Fruit fly (Drosophila melanogaster) whole organism, embryonic: ENCODE results near the gene Prosalpha3T.

ENCODE experiments used
- CG11398 ChIP-seq: fragments of 200-800 bp; sonication (Bioruptor generic); optimal IDR thresholded peaks from 2 replicates; lab custom pipeline; 2016; ENCODE audit warnings: missing biosample characterization, missing genetic modification characterization
- CG12942 ChIP-seq: fragments of 200-800 bp; sonication (Bioruptor generic); optimal IDR thresholded peaks from 3 replicates; lab custom pipeline; 2016; ENCODE audit warnings: missing biosample characterization, missing genetic modification characterization
- CG13424 ChIP-seq: fragments of 200-800 bp; sonication (Bioruptor generic); optimal IDR thresholded peaks from 2 replicates; lab custom pipeline; 2019; ENCODE audit warnings: missing biosample characterization, mild to moderate bottlenecking, missing genetic modification characterization, moderate library complexity
- CG15601 ChIP-seq: fragments of 200-800 bp; sonication (Bioruptor generic); optimal IDR thresholded peaks from 3 replicates; lab custom pipeline; 2019; ENCODE audit warnings: missing biosample characterization, mild to moderate bottlenecking, missing genetic modification characterization, moderate library complexity
- CG16813 ChIP-seq: fragments of 200-800 bp; sonication (Bioruptor generic); IDR thresholded peaks from 3 replicates; pipeline ENCODE4 v1.3.6; 2022; ENCODE audit warnings: missing biosample characterization, missing genetic modification characterization; ENCODE audit not compliant: partially characterized antibody
- CG18262 ChIP-seq: fragments of 200-800 bp; optimal IDR thresholded peaks from 3 replicates; lab custom pipeline; 2019; ENCODE audit warnings: missing biosample characterization, mild to moderate bottlenecking, missing genetic modification characterization, moderate library complexity
- CG18619 ChIP-seq: fragments of 200-800 bp; sonication (Bioruptor generic); optimal IDR thresholded peaks from 3 replicates; lab custom pipeline; 2017; ENCODE audit warnings: missing biosample characterization, mild to moderate bottlenecking, missing genetic modification characterization
- CG2202 ChIP-seq: fragments of 200-800 bp; sonication (Bioruptor generic); optimal IDR thresholded peaks from 2 replicates; lab custom pipeline; 2018; ENCODE audit warnings: missing biosample characterization, mild to moderate bottlenecking, missing genetic modification characterization
- CG3065 ChIP-seq: fragments of 200-800 bp; sonication (Bioruptor generic); optimal IDR thresholded peaks from 2 replicates; lab custom pipeline; 2016; ENCODE audit warnings: missing biosample characterization, missing genetic modification characterization
- CG34422 ChIP-seq: fragments of 200-800 bp; sonication (Bioruptor generic); IDR thresholded peaks from 3 replicates; pipeline ENCODE4 v1.3.6; 2022; ENCODE audit warnings: missing biosample characterization, missing genetic modification characterization
- CG4707 ChIP-seq: fragments of 200-800 bp; sonication (Bioruptor generic); optimal IDR thresholded peaks from 2 replicates; lab custom pipeline; 2018; ENCODE audit warnings: missing biosample characterization, mild to moderate bottlenecking, missing genetic modification characterization, moderate library complexity
- CG4730 ChIP-seq: fragments of 200-800 bp; sonication (Bioruptor generic); IDR thresholded peaks from 2 replicates; pipeline ENCODE4 v1.3.6; 2022; ENCODE audit warnings: missing biosample characterization, missing genetic modification characterization
- CG6654 ChIP-seq: fragments of 200-800 bp; sonication (Bioruptor generic); optimal IDR thresholded peaks from 2 replicates; lab custom pipeline; 2017; ENCODE audit warnings: missing biosample characterization, mild to moderate bottlenecking, missing genetic modification characterization
- CG6689 ChIP-seq: fragments of 200-800 bp; sonication (Bioruptor generic); IDR thresholded peaks from 2 replicates; pipeline ENCODE4 v1.3.6; 2022; ENCODE audit warnings: missing biosample characterization, missing genetic modification characterization
- CG7786 ChIP-seq: fragments of 200-800 bp; sonication (Bioruptor generic); optimal IDR thresholded peaks from 2 replicates; lab custom pipeline; 2016; ENCODE audit warnings: missing biosample characterization, missing genetic modification characterization
- CG8765 ChIP-seq: fragments of 200-800 bp; sonication (Bioruptor generic); IDR thresholded peaks from 2 replicates; pipeline ENCODE4 v1.3.6; 2022; ENCODE audit warnings: missing biosample characterization, missing genetic modification characterization
- CG9817 ChIP-seq: fragments of 200-800 bp; sonication (Bioruptor generic); optimal IDR thresholded peaks from 2 replicates; lab custom pipeline; 2018; ENCODE audit warnings: missing biosample characterization, mild to moderate bottlenecking, missing genetic modification characterization, moderate library complexity
- D ChIP-seq, 2 experiments: fragments of 200-800 bp in 1 of 2; fragments of >200 bp in 1 of 2; sonication (Bioruptor generic) in 1 of 2; optimal IDR thresholded peaks; 2 replicates in 1 of 2; 3 replicates in 1 of 2; lab custom pipeline; 2017; ENCODE audit warnings: mild to moderate bottlenecking in 1 of 2, missing biosample characterization in 1 of 2, missing genetic modification characterization in 1 of 2, missing genetic modification reagents in 1 of 2
- Deaf1 ChIP-seq: fragments of 200-800 bp; optimal IDR thresholded peaks from 3 replicates; lab custom pipeline; 2019; ENCODE audit warnings: missing biosample characterization, mild to moderate bottlenecking, missing genetic modification characterization, moderate library complexity
- Dll ChIP-seq: fragments of 200-800 bp; sonication (Bioruptor generic); IDR thresholded peaks from 4 replicates; pipeline ENCODE4 v1.3.6; 2022; ENCODE audit warnings: missing biosample characterization, missing genetic modification characterization; ENCODE audit not compliant: partially characterized antibody
- Doc2 ChIP-seq: fragments of 200-800 bp; sonication (Bioruptor generic); IDR thresholded peaks from 2 replicates; pipeline ENCODE4 v1.3.6; 2022; ENCODE audit warnings: missing biosample characterization, missing genetic modification characterization
- HLH4C ChIP-seq: fragments of 200-800 bp; sonication (Bioruptor generic); IDR thresholded peaks from 3 replicates; pipeline ENCODE4 v1.3.6; 2022; ENCODE audit warnings: missing biosample characterization, missing genetic modification characterization; ENCODE audit not compliant: partially characterized antibody
- HLHmδ ChIP-seq: fragments of 200-800 bp; sonication (Bioruptor generic); optimal IDR thresholded peaks from 2 replicates; lab custom pipeline; 2018; ENCODE audit warnings: missing biosample characterization, mild to moderate bottlenecking, missing genetic modification characterization, moderate library complexity
- Hmx ChIP-seq: fragments of 200-800 bp; sonication (Bioruptor generic); optimal IDR thresholded peaks from 2 replicates; lab custom pipeline; 2016; ENCODE audit warnings: missing biosample characterization, missing genetic modification characterization
- Hr3 ChIP-seq: fragments of 200-800 bp; sonication (Bioruptor generic); optimal IDR thresholded peaks from 3 replicates; lab custom pipeline; 2016; ENCODE audit warnings: missing biosample characterization, missing genetic modification characterization
- Meics ChIP-seq: fragments of 200-800 bp; sonication (Bioruptor generic); optimal IDR thresholded peaks from 2 replicates; lab custom pipeline; 2017; ENCODE audit warnings: missing biosample characterization, mild to moderate bottlenecking, missing genetic modification characterization
- Optix ChIP-seq: fragments of 200-800 bp; sonication (Bioruptor generic); IDR thresholded peaks from 3 replicates; pipeline ENCODE4 v1.3.6; 2022; ENCODE audit warnings: missing biosample characterization, missing genetic modification characterization
- Ptx1 ChIP-seq: fragments of 200-800 bp; sonication (Bioruptor generic); IDR thresholded peaks from 2 replicates; pipeline ENCODE4 v1.3.6; 2022; ENCODE audit warnings: missing biosample characterization, missing genetic modification characterization
- ac ChIP-seq: fragments of 200-800 bp; sonication (Bioruptor generic); optimal IDR thresholded peaks from 3 replicates; lab custom pipeline; 2017; ENCODE audit warnings: missing biosample characterization, mild to moderate bottlenecking, missing genetic modification characterization
- bcd ChIP-seq: fragments of 200-800 bp; sonication (Bioruptor generic); optimal IDR thresholded peaks from 2 replicates; lab custom pipeline; 2017; ENCODE audit warnings: missing biosample characterization, mild to moderate bottlenecking, missing genetic modification characterization
- ci ChIP-seq: fragments of 200-800 bp; sonication (Bioruptor generic); IDR thresholded peaks from 3 replicates; pipeline ENCODE4 v1.3.6; 2022; ENCODE audit warnings: missing biosample characterization, missing genetic modification characterization
- crp ChIP-seq, 2 experiments: fragments of 200-800 bp; sonication (Bioruptor generic); optimal IDR thresholded peaks; 2 replicates in 1 of 2; 3 replicates in 1 of 2; lab custom pipeline; 2017; ENCODE audit warnings: missing biosample characterization in 2 of 2, missing genetic modification characterization in 2 of 2, mild to moderate bottlenecking in 1 of 2, moderate library complexity in 1 of 2
- cwo ChIP-seq: fragments of 200-800 bp; sonication (Bioruptor generic); optimal IDR thresholded peaks from 3 replicates; lab custom pipeline; 2017; ENCODE audit warnings: missing biosample characterization, missing genetic modification characterization, mild to moderate bottlenecking, moderate library complexity, missing genetic modification reagents
- dpn ChIP-seq, 2 experiments: fragments of 200-800 bp; sonication (Bioruptor generic); optimal IDR thresholded peaks; 3 replicates each; lab custom pipeline; 2016; ENCODE audit warnings: missing biosample characterization in 2 of 2, missing genetic modification characterization in 2 of 2
- her ChIP-seq: fragments of 200-800 bp; sonication (Bioruptor generic); optimal IDR thresholded peaks from 2 replicates; lab custom pipeline; 2016; ENCODE audit warnings: missing biosample characterization, missing genetic modification characterization
- klu ChIP-seq: fragments of 200-800 bp; sonication (Bioruptor generic); IDR thresholded peaks from 2 replicates; pipeline ENCODE4 v1.3.6; 2022; ENCODE audit warnings: missing biosample characterization, missing genetic modification characterization
- maf-S ChIP-seq: fragments of 200-800 bp; sonication (Bioruptor generic); optimal IDR thresholded peaks from 2 replicates; lab custom pipeline; 2016; ENCODE audit warnings: missing biosample characterization, missing genetic modification characterization
- otp ChIP-seq: fragments of 200-800 bp; sonication (Bioruptor generic); IDR thresholded peaks from 3 replicates; pipeline ENCODE4, ENCODE4 v1.3.6; 2022; ENCODE audit warnings: missing biosample characterization, missing genetic modification characterization
- peb ChIP-seq: fragments of 200-800 bp; sonication (Bioruptor generic); IDR thresholded peaks from 2 replicates; pipeline ENCODE4 v1.3.6; 2022; ENCODE audit warnings: missing biosample characterization, missing genetic modification characterization
- repo ChIP-seq: fragments of 200-800 bp; sonication (Bioruptor generic); optimal IDR thresholded peaks from 2 replicates; lab custom pipeline; 2016; ENCODE audit warnings: missing biosample characterization, missing genetic modification characterization
- sim ChIP-seq: fragments of 200-800 bp; sonication (Bioruptor generic); IDR thresholded peaks from 2 replicates; pipeline ENCODE4 v1.3.6; 2022; ENCODE audit warnings: missing biosample characterization, missing genetic modification characterization
- sima ChIP-seq: fragments of 200-800 bp; sonication (Bioruptor generic); optimal IDR thresholded peaks from 2 replicates; lab custom pipeline; 2016; ENCODE audit warnings: missing biosample characterization, missing genetic modification characterization
- sisA ChIP-seq: fragments of 200-800 bp; sonication (Bioruptor generic); IDR thresholded peaks from 2 replicates; pipeline ENCODE4 v1.3.6; 2022; ENCODE audit warnings: missing biosample characterization, missing genetic modification characterization
- so ChIP-seq: fragments of 200-800 bp; sonication (Bioruptor generic); IDR thresholded peaks from 3 replicates; pipeline ENCODE4 v1.3.6; 2022; ENCODE audit warnings: missing biosample characterization, missing genetic modification characterization
- sqz ChIP-seq: fragments of 200-800 bp; sonication (Bioruptor generic); optimal IDR thresholded peaks from 3 replicates; lab custom pipeline; 2018; ENCODE audit warnings: missing biosample characterization, mild to moderate bottlenecking, missing genetic modification characterization
- sr ChIP-seq: fragments of 200-800 bp; sonication (Bioruptor generic); IDR thresholded peaks from 3 replicates; pipeline ENCODE4 v1.3.6; 2022; ENCODE audit warnings: missing biosample characterization, missing genetic modification characterization
- tin ChIP-seq: fragments of 200-800 bp; sonication (Bioruptor generic); optimal IDR thresholded peaks from 3 replicates; lab custom pipeline; 2016; ENCODE audit warnings: missing biosample characterization, missing genetic modification characterization
- twi ChIP-seq: fragments of 200-800 bp; optimal IDR thresholded peaks from 2 replicates; lab custom pipeline; 2019; ENCODE audit warnings: missing biosample characterization, mild to moderate bottlenecking, missing genetic modification characterization, moderate library complexity
- tx ChIP-seq: fragments of 200-800 bp; sonication (Bioruptor generic); optimal IDR thresholded peaks from 2 replicates; lab custom pipeline; 2016; ENCODE audit warnings: missing biosample characterization, missing genetic modification characterization
- unpg ChIP-seq: fragments of 200-800 bp; sonication (Bioruptor generic); optimal IDR thresholded peaks from 3 replicates; lab custom pipeline; 2018; ENCODE audit warnings: missing biosample characterization, mild to moderate bottlenecking, missing genetic modification characterization, moderate library complexity
- wor ChIP-seq: fragments of 200-800 bp; sonication (Bioruptor generic); IDR thresholded peaks from 2 replicates; pipeline ENCODE4 v1.3.6; 2022; ENCODE audit warnings: missing biosample characterization, missing genetic modification characterization

Prosalpha3T gene

DNA sequence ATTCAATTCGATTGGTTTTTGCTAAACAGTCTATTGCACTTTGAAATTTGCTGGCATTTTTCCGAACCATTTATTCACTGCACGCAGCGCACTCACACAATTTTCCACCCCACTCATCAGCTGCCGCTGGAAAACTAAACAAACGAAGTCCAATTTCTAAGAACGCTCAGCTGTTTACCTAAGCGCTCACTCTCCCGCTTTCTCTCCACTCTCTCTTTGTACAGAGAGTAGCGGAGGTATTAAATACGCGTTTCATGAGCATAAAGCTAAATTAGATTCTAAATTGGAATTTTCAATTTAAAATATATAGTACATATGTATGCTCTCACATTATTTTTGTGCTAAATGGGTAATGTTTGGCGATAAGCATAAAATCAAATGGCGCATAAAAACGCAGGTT lies 45.8 kb upstream of the Prosalpha3T start, which contains the start of gene stops (continued):
- TF ChIP-seq sr (no peak), Ptx1 (GFP tag; lab: Robert Waterston, UW) (no peak), peb (GFP tag; lab: Robert Waterston, UW) (no peak), Doc2 (GFP tag; lab: Robert Waterston, UW) (no peak), otp (GFP tag; lab: Robert Waterston, UW) (no peak), Hr3 (GFP tag; lab: Kevin White, UChicago) (no peak), HLHmδ (GFP tag; lab: Kevin White, UChicago) (peak; percentile 43), CG4730 (no peak), crp (GFP tag; optimal IDR thresholded peaks at IDR 0.05; lab: Kevin White, UChicago) (peak in 1 of 2 experiments; percentile 61), sima (GFP tag; lab: Kevin White, UChicago) (no peak), CG11398 (GFP tag; lab: Kevin White, UChicago) (no peak), CG8765 (GFP tag; lab: Robert Waterston, UW) (no peak), Meics (GFP tag; lab: Kevin White, UChicago) (peak; percentile 65), CG16813 (GFP tag; lab: Robert Waterston, UW) (no peak), wor (GFP tag; lab: Robert Waterston, UW) (no peak), sim (GFP tag; lab: Robert Waterston, UW) (no peak), CG34422 (0 out of 3 replicates have a peak, but pooled peaks have one; percentile 17), klu (GFP tag; lab: Robert Waterston, UW) (no peak), sqz (peak; percentile 50), CG2202 (tag; lab: Kevin White, UChicago) (peak; percentile 57), CG15601 (tag; lab: Kevin White, UChicago) (no peak), unpg (GFP tag; lab: Kevin White, UChicago) (peak; percentile 34), Optix (GFP tag; lab: Robert Waterston, UW) (0 out of 3 replicates have a peak, but pooled peaks have one; percentile 12), CG13424 (no peak), CG18619 (GFP tag; lab: Kevin White, UChicago) (peak; percentile 11), ac (GFP tag; lab: Kevin White, UChicago) (no peak), cwo (GFP tag; lab: Kevin White, UChicago) (no peak), CG12942 (GFP tag; lab: Kevin White, UChicago) (peak; percentile 42), HLH4C (GFP tag; lab: Robert Waterston, UW) (no peak), so (GFP tag; lab: Robert Waterston, UW) (no peak), Dll (GFP tag; lab: Robert Waterston, UW) (0 out of 4 replicates have a peak, but pooled peaks have one; percentile 25), maf-S (GFP tag; lab: Kevin White, UChicago) (peak; percentile 34), CG6689 (GFP tag; lab: Robert Waterston, UW) (0 out of 2 replicates have a peak, but pooled peaks have one; percentile 26), tin (peak; percentile 4), dpn (GFP tag; optimal IDR thresholded peaks at IDR 0.05; lab: Kevin White, UChicago) (peak in 1 of 2 experiments; percentile 34), CG18262 (tag; lab: Kevin White, UChicago) (no peak), her (GFP tag; lab: Kevin White, UChicago) (no peak), repo (GFP tag; lab: Kevin White, UChicago) (no peak), D (optimal IDR thresholded peaks at IDR 0.05; lab: Kevin White, UChicago) (no peak), D (GFP tag; optimal IDR thresholded peaks at IDR 0.05; lab: Kevin White, UChicago) (peak; percentile 19), tx (GFP tag; lab: Kevin White, UChicago) (no peak), CG6654 (no peak), CG4707 (GFP tag; lab: Kevin White, UChicago) (peak; percentile 51), CG3065 (GFP tag; lab: Kevin White, UChicago) (no peak), Hmx (no peak), bcd (GFP tag; lab: Kevin White, UChicago) (peak; percentile 49), ci (GFP tag; lab: Robert Waterston, UW) (peak; percentile 76), Deaf1 (tag; lab: Kevin White, UChicago) (no peak), twi (no peak), CG7786 (GFP tag; lab: Kevin White, UChicago) (no peak), sisA (GFP tag; lab: Robert Waterston, UW) (no peak), CG9817 (tag; lab: Kevin White, UChicago) (no peak)
